Comparison of ENCODE assay signal across 1 fruit fly cellular context in the genomic region with DNA sequence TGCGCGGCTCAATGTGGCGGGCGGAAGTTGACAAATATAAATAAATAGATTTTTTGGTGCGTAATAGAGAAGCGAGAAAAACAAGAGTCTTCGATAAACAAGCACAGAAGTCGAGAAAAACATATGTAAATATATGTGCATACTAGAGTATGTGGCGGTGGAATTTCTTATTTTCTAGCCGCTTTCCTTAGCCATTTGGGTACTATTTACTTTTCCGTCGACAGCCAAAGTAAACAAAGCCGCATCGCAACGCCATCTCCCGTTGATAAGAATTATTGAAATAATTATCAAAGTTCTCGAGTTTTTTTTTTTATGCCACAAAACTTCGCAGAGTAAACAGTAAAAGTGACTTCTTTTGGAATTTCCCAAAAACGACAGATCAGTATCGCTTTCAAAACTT.
TF ChIP-seq lines count a peak whose summit lies in the region.

No protein-coding gene starts in this region.

TF ChIP-seq in whole organism, embryonic, 481 proteins besides CTCF, POLR2A, EP300 and RAD21 (continued from another document):
- no peak for TF ChIP-seq CoRest (tag; optimal IDR thresholded peaks at IDR 0.05; lab: Kevin White, UChicago)
- TF ChIP-seq tll (GFP tag; optimal IDR thresholded peaks at IDR 0.05; lab: Kevin White, UChicago), result no peak
- TF ChIP-seq CG30431 (GFP tag; optimal IDR thresholded peaks at IDR 0.05; lab: Kevin White, UChicago), result no peak
- TF ChIP-seq CG2712 (tag; optimal IDR thresholded peaks at IDR 0.05; lab: Kevin White, UChicago), result peak; percentile 1
- TF ChIP-seq Xbp1 (GFP tag; optimal IDR thresholded peaks at IDR 0.05; lab: Kevin White, UChicago), result no peak
- TF ChIP-seq sr (GFP tag; IDR thresholded peaks at IDR 0.05; lab: Robert Waterston, UW), result no peak
- TF ChIP-seq CkIIα-i1 (GFP tag; IDR thresholded peaks at IDR 0.05; lab: Robert Waterston, UW), result no peak
- no peak for TF ChIP-seq Lim3 (GFP tag; IDR thresholded peaks at IDR 0.05; lab: Robert Waterston, UW)
- TF ChIP-seq Side (GFP tag; optimal IDR thresholded peaks at IDR 0.05; lab: Kevin White, UChicago), result no peak
- no peak for TF ChIP-seq lmd (GFP tag; IDR thresholded peaks at IDR 0.05; lab: Robert Waterston, UW)
- TF ChIP-seq CG10209 (GFP tag; optimal IDR thresholded peaks at IDR 0.05; lab: Kevin White, UChicago), result peak; percentile 26
- TF ChIP-seq CG42726 (GFP tag; IDR thresholded peaks at IDR 0.05; lab: Robert Waterston, UW; ENCODE audit: partially characterized antibody), result no peak
- no peak for TF ChIP-seq CG15269 (tag; optimal IDR thresholded peaks at IDR 0.05; lab: Kevin White, UChicago)
- TF ChIP-seq Bdp1 (GFP tag; optimal IDR thresholded peaks at IDR 0.05; lab: Kevin White, UChicago), result no peak
- TF ChIP-seq Meics (GFP tag; optimal IDR thresholded peaks at IDR 0.05; lab: Kevin White, UChicago), result no peak
- TF ChIP-seq disco-r (GFP tag; optimal IDR thresholded peaks at IDR 0.05; lab: Kevin White, UChicago), result no peak
- TF ChIP-seq knrl (GFP tag; IDR thresholded peaks at IDR 0.05; lab: Robert Waterston, UW; ENCODE audit: partially characterized antibody), result no peak
- TF ChIP-seq CG17361 (GFP tag; IDR thresholded peaks at IDR 0.05; lab: Robert Waterston, UW), result no peak
- no peak for TF ChIP-seq CG30020 (tag; optimal IDR thresholded peaks at IDR 0.05; lab: Kevin White, UChicago)
- no peak for TF ChIP-seq lbe (GFP tag; optimal IDR thresholded peaks at IDR 0.05; lab: Kevin White, UChicago)
- no peak for TF ChIP-seq CG3995 (GFP tag; optimal IDR thresholded peaks at IDR 0.05; lab: Kevin White, UChicago)
- peak; percentile 50 for TF ChIP-seq Xrp1 (GFP tag; IDR thresholded peaks at IDR 0.05; lab: Robert Waterston, UW)
- TF ChIP-seq CG17328 (GFP tag; IDR thresholded peaks at IDR 0.05; lab: Robert Waterston, UW), result no peak
- no peak for TF ChIP-seq CG34376 (GFP tag; optimal IDR thresholded peaks at IDR 0.05; lab: Kevin White, UChicago)
- no peak for TF ChIP-seq MESR4 (GFP tag; optimal IDR thresholded peaks at IDR 0.05; lab: Kevin White, UChicago)
- TF ChIP-seq zfh1 (GFP tag; IDR thresholded peaks at IDR 0.05; lab: Robert Waterston, UW), result peak; percentile 49; the same call in 2 of the 3 replicates
- no peak for TF ChIP-seq mam (GFP tag; optimal IDR thresholded peaks at IDR 0.05; lab: Kevin White, UChicago)
- TF ChIP-seq otp (GFP tag; IDR thresholded peaks at IDR 0.05; lab: Robert Waterston, UW), result no peak
- no peak for TF ChIP-seq CG11456 (GFP tag; IDR thresholded peaks at IDR 0.05; lab: Robert Waterston, UW)
- no peak for TF ChIP-seq CG11695 (GFP tag; IDR thresholded peaks at IDR 0.05; lab: Robert Waterston, UW)
- TF ChIP-seq dysf (GFP tag; IDR thresholded peaks at IDR 0.05; lab: Robert Waterston, UW), result no peak
- no peak for TF ChIP-seq CG10959 (GFP tag; IDR thresholded peaks at IDR 0.05; lab: Robert Waterston, UW)
- no peak for TF ChIP-seq bigmax (GFP tag; optimal IDR thresholded peaks at IDR 0.05; lab: Kevin White, UChicago)
- TF ChIP-seq bcd (GFP tag; optimal IDR thresholded peaks at IDR 0.05; lab: Kevin White, UChicago), result no peak
- no peak for TF ChIP-seq Hsf (GFP tag; optimal IDR thresholded peaks at IDR 0.05; lab: Kevin White, UChicago)
- TF ChIP-seq repo (GFP tag; optimal IDR thresholded peaks at IDR 0.05; lab: Kevin White, UChicago), result no peak
- no peak for TF ChIP-seq Awh (GFP tag; IDR thresholded peaks at IDR 0.05; lab: Robert Waterston, UW)
- TF ChIP-seq CG15514 (GFP tag; optimal IDR thresholded peaks at IDR 0.05; lab: Kevin White, UChicago), result peak; percentile 23
- no peak for TF ChIP-seq trh (GFP tag; optimal IDR thresholded peaks at IDR 0.05; lab: Kevin White, UChicago)
- TF ChIP-seq CG1603 (tag; optimal IDR thresholded peaks at IDR 0.05; lab: Kevin White, UChicago), result no peak
- no peak for TF ChIP-seq esg (GFP tag; conservative IDR thresholded peaks at IDR 0.05; lab: Robert Waterston, UW)
- no peak for TF ChIP-seq Jarid2 (GFP tag; optimal IDR thresholded peaks at IDR 0.05; lab: Kevin White, UChicago)
- TF ChIP-seq Fer1 (GFP tag; optimal IDR thresholded peaks at IDR 0.05; lab: Kevin White, UChicago), result peak; percentile 20
- TF ChIP-seq CG11398 (GFP tag; optimal IDR thresholded peaks at IDR 0.05; lab: Kevin White, UChicago), result no peak
- no peak for TF ChIP-seq Sox102F (GFP tag; optimal IDR thresholded peaks at IDR 0.05; lab: Kevin White, UChicago)
- TF ChIP-seq Oaz (GFP tag; IDR thresholded peaks at IDR 0.05; lab: Robert Waterston, UW), result no peak
- TF ChIP-seq Hand (GFP tag; optimal IDR thresholded peaks at IDR 0.05; lab: Kevin White, UChicago), result no peak
- TF ChIP-seq onecut (GFP tag; IDR thresholded peaks at IDR 0.05; lab: Robert Waterston, UW), result peak; percentile 54
- TF ChIP-seq ftz-f1 (GFP tag; optimal IDR thresholded peaks at IDR 0.05; lab: Kevin White, UChicago), result no peak
- no peak for TF ChIP-seq Sry-δ (GFP tag; optimal IDR thresholded peaks at IDR 0.05; lab: Kevin White, UChicago)
- no peak for TF ChIP-seq cad (GFP tag; optimal IDR thresholded peaks at IDR 0.05; lab: Kevin White, UChicago)
- TF ChIP-seq Mrtf (GFP tag; IDR thresholded peaks at IDR 0.05; lab: Robert Waterston, UW), result no peak
- no peak for TF ChIP-seq CG10321 (GFP tag; IDR thresholded peaks at IDR 0.05; lab: Robert Waterston, UW)
- TF ChIP-seq Gug (GFP tag; IDR thresholded peaks at IDR 0.05; lab: Robert Waterston, UW), result no peak
- no peak for TF ChIP-seq Eip74EF (GFP tag; optimal IDR thresholded peaks at IDR 0.05; lab: Kevin White, UChicago)
- TF ChIP-seq caup (GFP tag; optimal IDR thresholded peaks at IDR 0.05; lab: Kevin White, UChicago; ENCODE audit: severe bottlenecking), result peak; percentile 42
- TF ChIP-seq zfh2 (GFP tag; optimal IDR thresholded peaks at IDR 0.05; lab: Kevin White, UChicago), result no peak
- TF ChIP-seq CG6765 (GFP tag; optimal IDR thresholded peaks at IDR 0.05; lab: Kevin White, UChicago), result no peak
- no peak for TF ChIP-seq crp (GFP tag; optimal IDR thresholded peaks at IDR 0.05; lab: Kevin White, UChicago)
- no peak for TF ChIP-seq Oli (tag; optimal IDR thresholded peaks at IDR 0.05; lab: Kevin White, UChicago)
